Worm (Caenorhabditis elegans): ENCODE results near the gene Y50E8A.6.

- TF ChIP-seq ama-1 (optimal IDR thresholded peaks at IDR 0.05) (no peak), dve-1 (tag; optimal IDR thresholded peaks at IDR 0.05) (no peak), elt-4 (tag; optimal IDR thresholded peaks at IDR 0.05) (no peak), tbx-2 (tag; optimal IDR thresholded peaks at IDR 0.05) (no peak), nfya-1 (tag; optimal IDR thresholded peaks at IDR 0.05) (no peak), ceh-14 (tag; optimal IDR thresholded peaks at IDR 0.05) (no peak), gmeb-2 (tag; optimal IDR thresholded peaks at IDR 0.05) (no peak), pag-3 (tag; optimal IDR thresholded peaks at IDR 0.05; ENCODE audit: borderline replicate concordance) (no peak)
Observed at ce11 chrV:14762563-14762962, 21.4 kb upstream of the Y50E8A.6 start.
